Worm (Caenorhabditis elegans) whole organism, L4 larva: Measurements from ENCODE around the gene C04A11.2.

Experiments
- F37D6.2 ChIP-seq: sonication (generic microtip); optimal IDR thresholded peaks from 2 replicates; lab custom pipeline; 2016; ENCODE audit warnings: mild to moderate bottlenecking, missing genetic modification characterization, missing compliant biosample characterization
- F49E8.2 ChIP-seq: sonication (generic microtip); optimal IDR thresholded peaks from 2 replicates; lab custom pipeline; 2016; ENCODE audit warnings: missing compliant biosample characterization, mild to moderate bottlenecking, missing genetic modification characterization, borderline replicate concordance
- R02D3.7 ChIP-seq: fragments of 150-350 bp; sonication (generic microtip); optimal IDR thresholded peaks from 3 replicates; lab custom pipeline; 2014; ENCODE audit warnings: missing biosample characterization, missing genetic modification characterization
- Y5F2A.4 ChIP-seq: fragments of 200-800 bp; sonication (Bioruptor generic); optimal IDR thresholded peaks from 2 replicates; lab custom pipeline; 2018; ENCODE audit warnings: mild to moderate bottlenecking, missing genetic modification characterization, missing compliant biosample characterization
- ZK546.5 ChIP-seq, 2 experiments: sonication (generic microtip); optimal IDR thresholded peaks; 2 replicates each; lab custom pipeline; 2017; ENCODE audit warnings: missing biosample characterization in 2 of 2, missing genetic modification characterization in 2 of 2
- aly-2 ChIP-seq: sonication (generic microtip); optimal IDR thresholded peaks from 2 replicates; lab custom pipeline; 2018; ENCODE audit warnings: missing biosample characterization, missing genetic modification characterization
- ama-1 ChIP-seq: fragments of 150-350 bp; optimal IDR thresholded peaks from 2 replicates; lab custom pipeline; 2014; ENCODE audit warnings: inconsistent platforms, mixed read lengths
- ceh-44 ChIP-seq: fragments of 200-800 bp; sonication (Bioruptor generic); IDR thresholded peaks from 2 replicates; pipeline ENCODE4 v1.3.6; 2022; ENCODE audit warnings: missing genetic modification reagents, missing genetic modification characterization, missing compliant biosample characterization
- ceh-62 ChIP-seq: sonication (generic microtip); optimal IDR thresholded peaks from 2 replicates; lab custom pipeline; 2017; ENCODE audit warnings: missing biosample characterization, missing genetic modification characterization
- ceh-82 ChIP-seq: sonication (generic microtip); optimal IDR thresholded peaks from 2 replicates; lab custom pipeline; 2017; ENCODE audit warnings: missing biosample characterization, missing genetic modification characterization
- ctbp-1 ChIP-seq: fragments of 200-800 bp; sonication (Bioruptor generic); IDR thresholded peaks from 2 replicates; pipeline ENCODE4 v1.3.6; 2022; ENCODE audit warnings: missing genetic modification reagents, missing genetic modification characterization, missing compliant biosample characterization
- daf-19 ChIP-seq: fragments of 200-800 bp; sonication (Bioruptor generic); conservative IDR thresholded peaks from 2 replicates; pipeline ENCODE4 v1.3.6; 2022; ENCODE audit warnings: missing genetic modification characterization, missing compliant biosample characterization
- dmd-8 ChIP-seq: fragments of 200-800 bp; sonication (Bioruptor generic); IDR thresholded peaks from 2 replicates; pipeline ENCODE4 v1.3.6; 2022; ENCODE audit warnings: missing genetic modification characterization, missing compliant biosample characterization
- dmd-9 ChIP-seq: fragments of 200-800 bp; sonication (Bioruptor generic); IDR thresholded peaks from 2 replicates; pipeline ENCODE4 v1.3.6; 2022; ENCODE audit warnings: missing genetic modification reagents, missing genetic modification characterization, missing compliant biosample characterization
- dpl-1 ChIP-seq: fragments of 150-350 bp; optimal IDR thresholded peaks from 2 replicates; lab custom pipeline; 2014; ENCODE audit warnings: missing biosample characterization, missing genetic modification reagents, missing genetic modification characterization
- duxl-1 ChIP-seq: sonication (generic microtip); optimal IDR thresholded peaks from 2 replicates; lab custom pipeline; 2016; ENCODE audit warnings: mild to moderate bottlenecking, missing genetic modification characterization, moderate library complexity, missing compliant biosample characterization; ENCODE audit not compliant: poor library complexity
- dve-1 ChIP-seq: sonication (generic microtip); optimal IDR thresholded peaks from 2 replicates; lab custom pipeline; 2017; ENCODE audit warnings: antibody characterized with exemption, mild to moderate bottlenecking, missing genetic modification characterization, missing compliant biosample characterization; ENCODE audit not compliant: insufficient read depth
- egl-27 ChIP-seq: sonication (generic microtip); optimal IDR thresholded peaks from 3 replicates; lab custom pipeline; 2017; ENCODE audit warnings: missing biosample characterization, missing genetic modification reagents, missing genetic modification characterization
- fkh-10 ChIP-seq: fragments of 150-350 bp; optimal IDR thresholded peaks from 2 replicates; lab custom pipeline; 2014; ENCODE audit warnings: missing biosample characterization, missing genetic modification reagents, missing genetic modification characterization
- fos-1 ChIP-seq: fragments of 150-350 bp; optimal IDR thresholded peaks from 2 replicates; lab custom pipeline; 2014; ENCODE audit warnings: missing biosample characterization, missing genetic modification characterization
- hif-1 ChIP-seq, 2 experiments: sonication (generic microtip); optimal IDR thresholded peaks; 2 replicates each; lab custom pipeline; 2016 to 2017; ENCODE audit warnings: missing compliant biosample characterization in 2 of 2, missing genetic modification characterization in 2 of 2, missing genetic modification reagents in 2 of 2, missing genotype in 2 of 2, mild to moderate bottlenecking in 1 of 2
- hlh-11 ChIP-seq: fragments of 200-800 bp; sonication (Bioruptor generic); optimal IDR thresholded peaks from 2 replicates; lab custom pipeline; 2018; ENCODE audit warnings: mild to moderate bottlenecking, missing genetic modification characterization, missing compliant biosample characterization
- lim-7 ChIP-seq: fragments of 200-800 bp; sonication (Bioruptor generic); IDR thresholded peaks from 2 replicates; pipeline ENCODE4 v1.3.6; 2022; ENCODE audit warnings: missing genetic modification characterization, missing compliant biosample characterization
- lin-1 ChIP-seq: fragments of 200-800 bp; sonication (Bioruptor generic); IDR thresholded peaks from 2 replicates; pipeline ENCODE4 v1.3.6; 2022; ENCODE audit warnings: missing genetic modification reagents, missing genetic modification characterization, missing compliant biosample characterization
- lin-38 ChIP-seq: fragments of 200-800 bp; sonication (Bioruptor generic); IDR thresholded peaks from 2 replicates; pipeline ENCODE4 v1.3.6; 2022; ENCODE audit warnings: missing genetic modification reagents, missing genetic modification characterization, missing compliant biosample characterization
- lin-39 ChIP-seq: fragments of 150-350 bp; optimal IDR thresholded peaks from 2 replicates; lab custom pipeline; 2014; ENCODE audit warnings: missing biosample characterization, missing genetic modification reagents, missing genetic modification characterization
- lsy-2 ChIP-seq, 2 experiments: fragments of 150-350 bp in 1 of 2; sonication (generic microtip) in 1 of 2; optimal IDR thresholded peaks; 2 replicates each; lab custom pipeline; 2014 to 2017; ENCODE audit warnings: missing biosample characterization in 2 of 2, missing genetic modification characterization in 2 of 2
- madf-5 ChIP-seq, 2 experiments: fragments of 200-800 bp; sonication (Bioruptor generic); IDR thresholded peaks; 2 replicates each; pipeline ENCODE4 v1.3.6; 2022; ENCODE audit warnings: missing compliant biosample characterization in 2 of 2, missing genetic modification characterization in 2 of 2
- mdt-29 ChIP-seq: fragments of 200-800 bp; sonication (Bioruptor generic); IDR thresholded peaks from 2 replicates; pipeline ENCODE4 v1.3.6; 2022; ENCODE audit warnings: missing genetic modification reagents, missing genetic modification characterization, missing compliant biosample characterization
- mep-1 ChIP-seq: fragments of 150-350 bp; sonication (generic microtip); optimal IDR thresholded peaks from 3 replicates; lab custom pipeline; 2014; ENCODE audit warnings: missing biosample characterization, missing genetic modification characterization
- mxl-3 ChIP-seq: fragments of 200-800 bp; sonication (Bioruptor generic); optimal IDR thresholded peaks from 2 replicates; lab custom pipeline; 2018; ENCODE audit warnings: mild to moderate bottlenecking, missing genetic modification characterization, missing compliant biosample characterization
- nhr-10 ChIP-seq: fragments of 150-350 bp; optimal IDR thresholded peaks from 2 replicates; lab custom pipeline; 2014; ENCODE audit warnings: missing biosample characterization, missing genetic modification characterization
- nhr-102 ChIP-seq: sonication (generic microtip); optimal IDR thresholded peaks from 2 replicates; lab custom pipeline; 2016; ENCODE audit warnings: mild to moderate bottlenecking, missing genetic modification characterization, moderate library complexity, missing compliant biosample characterization
- nhr-237 ChIP-seq: sonication (generic microtip); optimal IDR thresholded peaks from 2 replicates; lab custom pipeline; 2017; ENCODE audit warnings: missing biosample characterization, missing genetic modification characterization
- nhr-28 ChIP-seq: fragments of 150-350 bp; optimal IDR thresholded peaks from 2 replicates; lab custom pipeline; 2014; ENCODE audit warnings: missing biosample characterization, missing genetic modification characterization
- nhr-42 ChIP-seq: fragments of 200-800 bp; sonication (Bioruptor generic); IDR thresholded peaks from 2 replicates; pipeline ENCODE4 v1.3.6; 2022; ENCODE audit warnings: missing genetic modification characterization, missing compliant biosample characterization
- nhr-77 ChIP-seq: fragments of 150-350 bp; optimal IDR thresholded peaks from 2 replicates; lab custom pipeline; 2014; ENCODE audit warnings: missing biosample characterization, missing genetic modification characterization
- php-3 ChIP-seq: fragments of 200-800 bp; sonication (Bioruptor generic); IDR thresholded peaks from 2 replicates; pipeline ENCODE4 v1.3.6; 2022; ENCODE audit warnings: missing genetic modification reagents, missing genetic modification characterization, missing compliant biosample characterization
- pqm-1 ChIP-seq: sonication (generic microtip); optimal IDR thresholded peaks from 2 replicates; lab custom pipeline; 2017; ENCODE audit warnings: missing biosample characterization, missing genetic modification characterization
- set-16 ChIP-seq: fragments of 200-800 bp; sonication (Bioruptor generic); IDR thresholded peaks from 2 replicates; pipeline ENCODE4 v1.3.6; 2022; ENCODE audit warnings: missing genetic modification reagents, missing genetic modification characterization, missing compliant biosample characterization
- snpc-4 ChIP-seq: fragments of 150-350 bp; optimal IDR thresholded peaks from 2 replicates; lab custom pipeline; 2014; ENCODE audit warnings: missing biosample characterization, missing genetic modification characterization
- spr-1 ChIP-seq: sonication (generic microtip); optimal IDR thresholded peaks from 2 replicates; lab custom pipeline; 2016; ENCODE audit warnings: mild to moderate bottlenecking, missing genetic modification characterization, missing compliant biosample characterization
- spr-3 ChIP-seq: fragments of 200-800 bp; sonication (Bioruptor generic); optimal IDR thresholded peaks from 2 replicates; lab custom pipeline; 2018; ENCODE audit warnings: mild to moderate bottlenecking, missing genetic modification characterization, missing compliant biosample characterization
- tra-1 ChIP-seq: fragments of 200-800 bp; sonication (Bioruptor generic); IDR thresholded peaks from 2 replicates; pipeline ENCODE4 v1.3.6; 2022; ENCODE audit warnings: missing genetic modification reagents, missing genetic modification characterization, missing compliant biosample characterization
- unc-62 ChIP-seq, 3 experiments: fragments of 150-350 bp in 1 of 3; sonication (generic microtip); optimal IDR thresholded peaks in 2 of 3; peaks in 1 of 3; 1 replicate in 1 of 3; 2 replicates in 2 of 3; lab custom pipeline; 2014 to 2017; ENCODE audit warnings: missing biosample characterization in 3 of 3, missing genetic modification characterization in 3 of 3, missing genetic modification reagents in 3 of 3, missing genotype in 1 of 3
- vab-7 ChIP-seq: fragments of 200-800 bp; sonication (Bioruptor generic); IDR thresholded peaks from 2 replicates; pipeline ENCODE4 v1.3.6; 2022; ENCODE audit warnings: missing genetic modification reagents, missing genetic modification characterization, missing compliant biosample characterization
- zag-1 ChIP-seq: fragments of 150-350 bp; optimal IDR thresholded peaks from 2 replicates; lab custom pipeline; 2014; ENCODE audit warnings: missing biosample characterization, missing genetic modification characterization
- zfp-2 ChIP-seq: sonication (generic microtip); optimal IDR thresholded peaks from 2 replicates; lab custom pipeline; 2016; ENCODE audit warnings: mild to moderate bottlenecking, missing genetic modification characterization, missing compliant biosample characterization
- zfp-3 ChIP-seq: fragments of 200-800 bp; sonication (Bioruptor generic); conservative IDR thresholded peaks from 2 replicates; pipeline ENCODE4 v1.3.6; 2022; ENCODE audit warnings: missing genetic modification reagents, missing genetic modification characterization, missing compliant biosample characterization
- zip-11 ChIP-seq: fragments of 200-800 bp; sonication (Bioruptor generic); IDR thresholded peaks from 2 replicates; pipeline ENCODE4 v1.3.6; 2022; ENCODE audit warnings: missing genetic modification characterization, missing compliant biosample characterization
- zip-2 ChIP-seq: fragments of 150-350 bp; optimal IDR thresholded peaks from 2 replicates; lab custom pipeline; 2014; ENCODE audit warnings: missing biosample characterization, missing genetic modification characterization

Gene C04A11.2

DNA sequence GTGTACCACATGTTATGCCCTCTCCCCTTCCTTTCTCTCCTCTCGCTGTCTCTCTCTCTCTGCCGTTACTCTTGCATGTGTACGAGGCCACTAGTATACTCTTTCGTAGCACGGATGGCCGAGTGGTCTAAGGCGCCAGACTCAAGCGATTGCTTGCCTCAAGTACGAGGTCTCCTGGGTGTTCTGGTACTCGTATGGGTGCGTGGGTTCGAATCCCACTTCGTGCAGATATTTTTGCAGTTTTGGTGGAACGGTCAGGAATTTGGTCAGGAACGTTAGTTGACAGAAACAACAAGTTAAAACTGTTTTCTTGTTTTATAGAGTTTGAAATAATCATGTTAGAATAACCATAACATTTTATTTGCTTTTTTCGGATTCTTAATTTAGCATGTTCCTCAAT lies 3.2 kb downstream of the C04A11.2 start (continued):
- TF ChIP-seq zip-11 (GFP tag; lab: Robert Waterston, UW) (peak; percentile 86; the same call in 1 of the 2 replicates), fkh-10 (GFP tag; lab: Kevin White, UChicago) (peak; percentile 45), snpc-4 (tag; lab: Kevin White, UChicago) (no peak), ZK546.5 (tag; optimal IDR thresholded peaks at IDR 0.05; lab: Kevin White, UChicago) (peak in 1 of 2 experiments; percentile 35), nhr-77 (tag; lab: Kevin White, UChicago) (peak; percentile 80), hif-1 (tag; optimal IDR thresholded peaks at IDR 0.05; lab: Kevin White, UChicago) (peak; percentile 72 to 79), vab-7 (GFP tag; lab: Robert Waterston, UW) (peak; percentile 98), ama-1 (lab: Kevin White, UChicago) (no peak), nhr-102 (tag; lab: Kevin White, UChicago) (peak; percentile 90), mep-1 (peak; percentile 92), lsy-2 (tag; optimal IDR thresholded peaks at IDR 0.05; lab: Kevin White, UChicago) (peak in 1 of 2 experiments; percentile 78), ceh-82 (tag; lab: Kevin White, UChicago) (no peak), dve-1 (tag; lab: Kevin White, UChicago) (peak; percentile 84), lin-39 (tag; lab: Kevin White, UChicago) (no peak), dmd-8 (GFP tag; lab: Robert Waterston, UW) (peak; percentile 99), egl-27 (tag; lab: Kevin White, UChicago) (no peak), ctbp-1 (GFP tag; lab: Robert Waterston, UW) (peak; percentile 96), mxl-3 (GFP tag; lab: Kevin White, UChicago) (peak; percentile 76), unc-62 (GFP tag; optimal IDR thresholded peaks at IDR 0.05 in 1 of 2; lab: Kevin White, UChicago) (peak in 1 of 2 experiments; percentile 98), unc-62 (tag; optimal IDR thresholded peaks at IDR 0.05; lab: Kevin White, UChicago) (no peak), nhr-10 (tag; lab: Kevin White, UChicago) (no peak), lim-7 (peak; percentile 99), spr-1 (tag; lab: Kevin White, UChicago) (peak; percentile 90), Y5F2A.4 (GFP tag; lab: Kevin White, UChicago) (peak; percentile 90), F37D6.2 (tag; lab: Kevin White, UChicago) (peak; percentile 83), F49E8.2 (peak; percentile 81), php-3 (peak; percentile 91), hlh-11 (peak; percentile 83), mdt-29 (GFP tag; lab: Robert Waterston, UW) (peak; percentile 91), daf-19 (peak; percentile 87), R02D3.7 (no peak), nhr-237 (no peak), spr-3 (GFP tag; lab: Kevin White, UChicago) (peak; percentile 92), tra-1 (peak; percentile 95), zag-1 (tag; lab: Kevin White, UChicago) (no peak), aly-2 (tag; lab: Kevin White, UChicago) (no peak), duxl-1 (tag; lab: Kevin White, UChicago) (peak; percentile 94), nhr-42 (peak; percentile 91), zfp-3 (GFP tag; lab: Robert Waterston, UW) (peak; percentile 68; the same call in 1 of the 2 replicates), lin-1 (peak; percentile 92), ceh-62 (tag; lab: Kevin White, UChicago) (no peak), dpl-1 (peak; percentile 38), nhr-28 (peak; percentile 65), lin-38 (peak; percentile 87), zip-2 (peak; percentile 66), zfp-2 (tag; lab: Kevin White, UChicago) (peak; percentile 71), dmd-9 (GFP tag; lab: Robert Waterston, UW) (peak; percentile 91), ceh-44 (GFP tag; lab: Robert Waterston, UW) (peak; percentile 90), pqm-1 (tag; lab: Kevin White, UChicago) (no peak), madf-5 (GFP tag; IDR thresholded peaks at IDR 0.05; lab: Robert Waterston, UW) (peak; percentile 93 to 97), fos-1 (tag; lab: Kevin White, UChicago) (no peak), set-16 (GFP tag; lab: Robert Waterston, UW) (peak; percentile 74)
